Fruit fly (Drosophila melanogaster): ENCODE measurements around the gene CG14683.

The CG14683 gene

dm6 chr3R:10684284-10684683, 12.2 kb upstream of the CG14683 start (continued):
- TF ChIP-seq CG33557 (GFP tag; optimal IDR thresholded peaks at IDR 0.05) (no peak), ap (GFP tag; IDR thresholded peaks at IDR 0.05) (peak; percentile 56; the same call in 1 of the 2 replicates), ems (GFP tag; optimal IDR thresholded peaks at IDR 0.05) (peak; percentile 49), Adf1 (GFP tag; IDR thresholded peaks at IDR 0.05) (no peak), CG31441 (GFP tag; IDR thresholded peaks at IDR 0.05) (peak; percentile 79), az2 (GFP tag; optimal IDR thresholded peaks at IDR 0.05) (peak; percentile 63), tup (GFP tag; optimal IDR thresholded peaks at IDR 0.05) (no peak), row (GFP tag; IDR thresholded peaks at IDR 0.05) (peak; percentile 68), pum (GFP tag; optimal IDR thresholded peaks at IDR 0.05) (peak; percentile 68), CG1024 (GFP tag; IDR thresholded peaks at IDR 0.05) (no peak), abd-A (tag; optimal IDR thresholded peaks at IDR 0.05) (no peak), fu2 (GFP tag; optimal IDR thresholded peaks at IDR 0.05) (no peak), sens-2 (GFP tag; IDR thresholded peaks at IDR 0.05) (peak; percentile 71), CG10147 (GFP tag; optimal IDR thresholded peaks at IDR 0.05) (peak; percentile 67), CG11723 (GFP tag; optimal IDR thresholded peaks at IDR 0.05) (peak; percentile 34), mld (GFP tag; IDR thresholded peaks at IDR 0.05; ENCODE audit: partially characterized antibody) (no peak), gcm (GFP tag; optimal IDR thresholded peaks at IDR 0.05) (peak; percentile 32), CG14014 (GFP tag; IDR thresholded peaks at IDR 0.05) (peak; percentile 70), Oaz (GFP tag; IDR thresholded peaks at IDR 0.05) (0 out of 2 replicates have a peak, but pooled peaks have one; percentile 26), CG32767 (GFP tag; IDR thresholded peaks at IDR 0.05) (peak; percentile 71; the same call in 1 of the 2 replicates), danr (GFP tag; IDR thresholded peaks at IDR 0.05) (peak; percentile 40; the same call in 1 of the 2 replicates), CG1603 (tag; optimal IDR thresholded peaks at IDR 0.05) (peak; percentile 76), nau (GFP tag; optimal IDR thresholded peaks at IDR 0.05) (peak; percentile 68), Atf6 (GFP tag; IDR thresholded peaks at IDR 0.05) (peak; percentile 51; the same call in 1 of the 2 replicates), CG6654 (GFP tag; optimal IDR thresholded peaks at IDR 0.05) (peak; percentile 34), Taf1 (GFP tag; IDR thresholded peaks at IDR 0.05) (no peak), Deaf1 (tag; optimal IDR thresholded peaks at IDR 0.05) (peak; percentile 4), CG16863 (GFP tag; optimal IDR thresholded peaks at IDR 0.05) (peak; percentile 34), E2f1 (GFP tag; IDR thresholded peaks at IDR 0.05) (peak; percentile 54; the same call in 1 of the 2 replicates), kni (GFP tag; optimal IDR thresholded peaks at IDR 0.05) (no peak), NfI (GFP tag; optimal IDR thresholded peaks at IDR 0.05) (peak; percentile 45), CG11504 (tag; optimal IDR thresholded peaks at IDR 0.05) (peak; percentile 89), ara (GFP tag; IDR thresholded peaks at IDR 0.05) (peak; percentile 39; the same call in 1 of the 2 replicates), CG14710 (tag; optimal IDR thresholded peaks at IDR 0.05) (peak; percentile 9), run (tag; optimal IDR thresholded peaks at IDR 0.05) (peak; percentile 32), CG18262 (tag; optimal IDR thresholded peaks at IDR 0.05) (peak; percentile 65), lmd (GFP tag; IDR thresholded peaks at IDR 0.05) (peak; percentile 75), CG32772 (GFP tag; IDR thresholded peaks at IDR 0.05) (no peak), CG6254 (GFP tag; optimal IDR thresholded peaks at IDR 0.05) (peak; percentile 56), CG12219 (GFP tag; optimal IDR thresholded peaks at IDR 0.05) (peak; percentile 63), Lpt (GFP tag; optimal IDR thresholded peaks at IDR 0.05) (no peak), MTF-1 (GFP tag; optimal IDR thresholded peaks at IDR 0.05; ENCODE audit: borderline replicate concordance) (peak; percentile 10), CG11093 (GFP tag; IDR thresholded peaks at IDR 0.05) (no peak), peb (GFP tag; IDR thresholded peaks at IDR 0.05) (peak; percentile 46; the same call in 1 of the 2 replicates), CG9215 (GFP tag; IDR thresholded peaks at IDR 0.05) (peak; percentile 28; the same call in 1 of the 2 replicates), PHDP (tag; optimal IDR thresholded peaks at IDR 0.05) (peak; percentile 42), CG10209 (GFP tag; optimal IDR thresholded peaks at IDR 0.05) (peak; percentile 46), Aef1 (GFP tag; IDR thresholded peaks at IDR 0.05) (peak; percentile 57; the same call in 1 of the 3 replicates), Ets65A (GFP tag) (peak; percentile 96), Atf-2 (GFP tag; optimal IDR thresholded peaks at IDR 0.05) (peak; percentile 6), Asciz (GFP tag; optimal IDR thresholded peaks at IDR 0.05) (peak; percentile 81)

Measured in whole organism, embryonic.